Fruit fly (Drosophila melanogaster): Measurements from ENCODE around the gene msn.

DNA sequence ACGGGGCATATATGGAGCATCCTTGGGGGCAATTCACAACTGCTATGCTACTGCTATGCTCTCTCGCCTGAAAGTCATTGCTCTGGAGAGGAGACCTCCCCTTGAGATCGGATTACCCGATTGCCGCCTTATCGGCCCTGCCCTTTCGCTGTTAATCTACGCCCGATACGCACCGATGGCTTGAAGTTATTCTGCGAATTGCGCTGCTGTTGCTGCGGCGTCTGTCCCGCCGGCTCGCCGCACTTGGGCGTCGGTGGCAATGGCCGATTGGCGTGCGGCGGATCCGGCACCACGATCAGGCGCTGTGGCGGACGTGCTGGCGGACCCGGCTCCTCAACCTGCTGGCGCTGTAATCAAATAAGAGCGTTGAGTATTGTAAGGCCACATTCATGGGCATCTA, 20.3 kb downstream of the msn start:
- TF ChIP-seq Eip75B (GFP tag; optimal IDR thresholded peaks at IDR 0.05) (no peak), achi (GFP tag; optimal IDR thresholded peaks at IDR 0.05) (no peak), OdsH (GFP tag; optimal IDR thresholded peaks at IDR 0.05) (no peak)
